Fruit fly (Drosophila melanogaster) whole organism, prepupa: ENCODE data around the gene CG43391.

ENCODE experiments used
- CG6276 ChIP-seq: fragments of 200-800 bp; sonication (Bioruptor generic); optimal IDR thresholded peaks from 2 replicates; lab custom pipeline; 2017; ENCODE audit warnings: missing biosample characterization, mild to moderate bottlenecking, missing genetic modification characterization
- CG6792 ChIP-seq: fragments of 200-800 bp; sonication (Bioruptor generic); optimal IDR thresholded peaks from 3 replicates; lab custom pipeline; 2016; ENCODE audit warnings: missing biosample characterization, missing genetic modification characterization
- Eip93F ChIP-seq: fragments of 200-800 bp; sonication (Bioruptor generic); optimal IDR thresholded peaks from 2 replicates; lab custom pipeline; 2016; ENCODE audit warnings: missing biosample characterization, mild to moderate bottlenecking, missing genetic modification characterization
- Ets96B ChIP-seq: fragments of 200-800 bp; optimal IDR thresholded peaks from 2 replicates; lab custom pipeline; 2019; ENCODE audit warnings: missing biosample characterization, mild to moderate bottlenecking, missing genetic modification characterization, moderate library complexity
- lz ChIP-seq: fragments of 200-800 bp; sonication (Bioruptor generic); optimal IDR thresholded peaks from 3 replicates; lab custom pipeline; 2016; ENCODE audit warnings: missing biosample characterization, missing genetic modification characterization
- vri ChIP-seq: fragments of 200-800 bp; sonication (Bioruptor generic); optimal IDR thresholded peaks from 3 replicates; lab custom pipeline; 2016; ENCODE audit warnings: missing biosample characterization, mild to moderate bottlenecking, missing genetic modification characterization

dm6 chr3L:11588594-11588993 is 7.8 kb upstream of the CG43391 start:
- TF ChIP-seq vri (no peak), Eip93F (no peak), CG6792 (GFP tag; lab: Kevin White, UChicago) (no peak), CG6276 (no peak), Ets96B (tag; lab: Kevin White, UChicago) (no peak), lz (GFP tag; lab: Kevin White, UChicago) (no peak)
